Fruit fly (Drosophila melanogaster) ovary, adult (tissue): ENCODE results near the gene CG18170.
A peak's percentile ranks its signal among the peaks of the same experiment; 100 is the strongest.

Experiments
- CG17801 ChIP-seq: fragments of 200-800 bp; optimal IDR thresholded peaks from 2 replicates; lab custom pipeline; 2019; ENCODE audit warnings: missing biosample characterization, mild to moderate bottlenecking, missing genetic modification characterization, moderate library complexity; ENCODE audit not compliant: partially characterized antibody

Gene CG18170

dm6 chr3L:1580821-1581220 lies 21.9 kb upstream of the CG18170 start:
- no peak for TF ChIP-seq CG17801 (GFP tag; lab: Kevin White, UChicago)

- no peak for TF ChIP-seq CG17801 (GFP tag; lab: Kevin White, UChicago)
These were observed 18.8 kb upstream of the CG18170 start for dm6 chr3L:1584003-1584402.

dm6 chr3L:1584781-1585180 lies 18.0 kb upstream of the CG18170 start:
- TF ChIP-seq CG17801 (GFP tag; lab: Kevin White, UChicago) = peak; percentile 85

dm6 chr3L:1586266-1587054 lies 16.3 kb upstream of the CG18170 start:
- TF ChIP-seq CG17801 (GFP tag; lab: Kevin White, UChicago) = peak; percentile 67

- peak; percentile 80 for TF ChIP-seq CG17801 (GFP tag; lab: Kevin White, UChicago)
These were observed 15.5 kb upstream of the CG18170 start for dm6 chr3L:1587140-1587849.

dm6 chr3L:1590194-1590593 lies 12.6 kb upstream of the CG18170 start:
- TF ChIP-seq CG17801 (GFP tag; lab: Kevin White, UChicago) = no peak

dm6 chr3L:1591692-1592371 lies 10.9 kb upstream of the CG18170 start:
- TF ChIP-seq CG17801 (GFP tag; lab: Kevin White, UChicago) = no peak

- TF ChIP-seq CG17801 (GFP tag; lab: Kevin White, UChicago) = peak; percentile 40
These were observed 9.8 kb upstream of the CG18170 start for dm6 chr3L:1592822-1593452.

dm6 chr3L:1602064-1602832 lies 506 bp upstream of the CG18170 start, which contains the start of gene CG12104:
Gene CG12104, minus strand, starts transcription at chr3L:1602674.
- no peak for TF ChIP-seq CG17801 (GFP tag; lab: Kevin White, UChicago)

- TF ChIP-seq CG17801 (GFP tag; lab: Kevin White, UChicago) = no peak
These were observed 6.9 kb downstream of the CG18170 start for dm6 chr3L:1609611-1610010.

dm6 chr3L:1614465-1615084 lies 11.8 kb downstream of the CG18170 start:
- TF ChIP-seq CG17801 (GFP tag; lab: Kevin White, UChicago) = no peak

- no peak for TF ChIP-seq CG17801 (GFP tag; lab: Kevin White, UChicago)
These were observed 12.9 kb downstream of the CG18170 start, which contains the start of gene CG12105 for dm6 chr3L:1615701-1616100. Gene CG12105, minus strand, starts transcription at chr3L:1615801.

- peak; percentile 39 for TF ChIP-seq CG17801 (GFP tag; lab: Kevin White, UChicago)
These were observed 15.5 kb downstream of the CG18170 start, which contains the start of the genes CG13926, ABCB7 and CG33230 for dm6 chr3L:1618116-1618727. Gene CG13926, minus strand, starts transcription at chr3L:1618158. Gene ABCB7, plus strand, starts transcription at chr3L:1618414. Gene CG33230, plus strand, starts transcription at chr3L:1618414.
